Worm (Caenorhabditis elegans): ENCODE data around the gene sod-5.

The sod-5 gene

DNA sequence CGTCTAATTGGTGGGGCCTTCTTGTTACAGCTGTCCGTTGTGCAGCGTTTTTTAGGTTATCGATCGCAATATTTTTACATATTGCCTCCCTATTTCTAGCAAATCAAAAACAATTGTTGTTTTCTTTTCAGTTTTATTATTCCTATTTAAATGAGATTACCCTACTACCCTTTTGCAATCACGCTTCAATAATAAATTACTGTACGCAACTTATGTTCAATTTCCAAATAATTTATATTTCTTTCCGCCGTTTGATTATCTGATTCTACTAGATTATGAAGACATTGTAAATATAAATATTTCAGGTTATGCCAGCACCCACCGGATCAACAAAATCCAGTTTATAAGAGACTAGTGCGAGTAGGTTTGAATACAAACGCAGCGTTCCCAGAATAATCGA is 12.1 kb upstream of the sod-5 start, which contains the start of gene ZK430.5:
TSS of gene ZK430.5 (plus strand) at position 301 of the 400 bp plus-strand sequence.
- TF ChIP-seq attf-4 (tag; optimal IDR thresholded peaks at IDR 0.05) (no peak), dmd-8 (GFP tag; IDR thresholded peaks at IDR 0.05) (no peak), unc-62 (GFP tag; optimal IDR thresholded peaks at IDR 0.05 in 1 of 2) (peak in 1 of 2 experiments; percentile 17), unc-62 (tag; optimal IDR thresholded peaks at IDR 0.05) (no peak), aha-1 (tag) (peak; percentile 87), nhr-42 (GFP tag; IDR thresholded peaks at IDR 0.05) (no peak)

- TF ChIP-seq gei-8 (GFP tag; optimal IDR thresholded peaks at IDR 0.05), result no peak
- TF ChIP-seq rbr-2 (tag; optimal IDR thresholded peaks at IDR 0.05), result no peak
- no peak for TF ChIP-seq madf-5 (GFP tag; IDR thresholded peaks at IDR 0.05)
- TF ChIP-seq php-3 (GFP tag; IDR thresholded peaks at IDR 0.05), result no peak
- TF ChIP-seq fkh-10 (GFP tag; optimal IDR thresholded peaks at IDR 0.05), result no peak
- TF ChIP-seq lir-3 (tag; optimal IDR thresholded peaks at IDR 0.05), result no peak
- TF ChIP-seq lin-1 (GFP tag; IDR thresholded peaks at IDR 0.05), result no peak
- no peak for TF ChIP-seq R02D3.7 (tag; optimal IDR thresholded peaks at IDR 0.05)
These were observed 7.8 kb upstream of the sod-5 start for ce11 chrII:4409650-4410049.

ce11 chrII:4419956-4420355 is 2.5 kb downstream of the sod-5 start, which contains the start of gene bpnt-1:
Gene bpnt-1 (plus strand): TSS chrII:4420256.
- TF ChIP-seq nhr-28 (tag; optimal IDR thresholded peaks at IDR 0.05) (peak; percentile 12), mes-2 (tag; optimal IDR thresholded peaks at IDR 0.05; ENCODE audit: poor library complexity, severe bottlenecking) (no peak), mdl-1 (tag; optimal IDR thresholded peaks at IDR 0.05) (peak in 1 of 2 experiments; percentile 19), cey-2 (tag; optimal IDR thresholded peaks at IDR 0.05; ENCODE audit: borderline replicate concordance, insufficient read depth) (no peak), hlh-30 (tag; optimal IDR thresholded peaks at IDR 0.05; ENCODE audit: insufficient read depth) (peak; percentile 39), dmd-9 (GFP tag; IDR thresholded peaks at IDR 0.05) (no peak), mxl-3 (GFP tag; optimal IDR thresholded peaks at IDR 0.05) (peak; percentile 13)

ce11 chrII:4424807-4425206 is 7.4 kb downstream of the sod-5 start, which contains the start of the genes dcaf-13 and toe-1:
Gene dcaf-13 (minus strand): TSS chrII:4424902.
Gene toe-1 (plus strand): TSS chrII:4425167.
- TF ChIP-seq nhr-111 (GFP tag; optimal IDR thresholded peaks at IDR 0.05), result no peak
- TF ChIP-seq mes-2 (tag; optimal IDR thresholded peaks at IDR 0.05; ENCODE audit: poor library complexity, severe bottlenecking), result peak; percentile 34
- 0 out of 2 replicates have a peak, but pooled peaks have one; percentile 11 for TF ChIP-seq hmg-1.1 (GFP tag; IDR thresholded peaks at IDR 0.05)
- TF ChIP-seq lsy-2 (tag; optimal IDR thresholded peaks at IDR 0.05), result peak in 1 of 2 experiments; percentile 39
- no peak for TF ChIP-seq dmd-6 (GFP tag; IDR thresholded peaks at IDR 0.05)

- TF ChIP-seq nhr-6 (tag; optimal IDR thresholded peaks at IDR 0.05) (no peak), mep-1 (tag; optimal IDR thresholded peaks at IDR 0.05) (no peak), ceh-82 (tag; optimal IDR thresholded peaks at IDR 0.05) (no peak), daf-12 (tag; optimal IDR thresholded peaks at IDR 0.05) (no peak), hmg-1.1 (GFP tag; IDR thresholded peaks at IDR 0.05) (no peak), set-16 (GFP tag; IDR thresholded peaks at IDR 0.05) (0 out of 2 replicates have a peak, but pooled peaks have one; percentile 14), mdt-29 (GFP tag; IDR thresholded peaks at IDR 0.05) (no peak), nhr-77 (tag; optimal IDR thresholded peaks at IDR 0.05) (no peak), fkh-10 (GFP tag; optimal IDR thresholded peaks at IDR 0.05) (no peak), hif-1 (tag; optimal IDR thresholded peaks at IDR 0.05) (no peak), aha-1 (tag) (peak; percentile 94)
These were observed 10.7 kb downstream of the sod-5 start for ce11 chrII:4428121-4428520.
